Fruit fly (Drosophila melanogaster): ENCODE results near the gene CG5665.

The CG5665 gene

dm6 chr3L:20396047-20396446 is 37.7 kb downstream of the CG5665 start:
- TF ChIP-seq h (optimal IDR thresholded peaks at IDR 0.05) = no peak
- no peak for TF ChIP-seq Sin3A (optimal IDR thresholded peaks at IDR 0.05)
- TF ChIP-seq Myc (optimal IDR thresholded peaks at IDR 0.05) = no peak
- TF ChIP-seq insv (optimal IDR thresholded peaks at IDR 0.05) = no peak
- TF ChIP-seq psq (optimal IDR thresholded peaks at IDR 0.05) = no peak
- no peak for TF ChIP-seq ttk (optimal IDR thresholded peaks at IDR 0.05)

dm6 chr3L:20397770-20398169 is 39.5 kb downstream of the CG5665 start:
- no peak for TF ChIP-seq insv (optimal IDR thresholded peaks at IDR 0.05)
- TF ChIP-seq Myc (optimal IDR thresholded peaks at IDR 0.05) = no peak
- no peak for TF ChIP-seq ttk (optimal IDR thresholded peaks at IDR 0.05)
- no peak for TF ChIP-seq Sin3A (optimal IDR thresholded peaks at IDR 0.05)
- TF ChIP-seq h (optimal IDR thresholded peaks at IDR 0.05) = no peak
- TF ChIP-seq psq (optimal IDR thresholded peaks at IDR 0.05) = no peak

- no peak for TF ChIP-seq psq (optimal IDR thresholded peaks at IDR 0.05)
- TF ChIP-seq h (optimal IDR thresholded peaks at IDR 0.05) = no peak
Measured at dm6 chr3L:20398243-20399222, 40.2 kb downstream of the CG5665 start.

- TF ChIP-seq h (optimal IDR thresholded peaks at IDR 0.05) (no peak), ttk (optimal IDR thresholded peaks at IDR 0.05) (no peak)
Measured at dm6 chr3L:20399550-20400109, 41.3 kb downstream of the CG5665 start.

dm6 chr3L:20400515-20400914 is 42.2 kb downstream of the CG5665 start:
- TF ChIP-seq Myc (optimal IDR thresholded peaks at IDR 0.05) (no peak), ttk (optimal IDR thresholded peaks at IDR 0.05) (peak; percentile 98)

dm6 chr3L:20401026-20401912 is 43.0 kb downstream of the CG5665 start, which contains the start of gene trbl:
Gene trbl, minus strand, starts transcription at chr3L:20401609.
- TF ChIP-seq h (optimal IDR thresholded peaks at IDR 0.05) (no peak), Sin3A (optimal IDR thresholded peaks at IDR 0.05) (no peak), insv (optimal IDR thresholded peaks at IDR 0.05) (peak; percentile 92), psq (optimal IDR thresholded peaks at IDR 0.05) (peak; percentile 89), Myc (optimal IDR thresholded peaks at IDR 0.05) (no peak), ttk (optimal IDR thresholded peaks at IDR 0.05) (no peak)

- peak; percentile 83 for TF ChIP-seq psq (optimal IDR thresholded peaks at IDR 0.05)
- no peak for TF ChIP-seq Sin3A (optimal IDR thresholded peaks at IDR 0.05)
- no peak for TF ChIP-seq insv (optimal IDR thresholded peaks at IDR 0.05)
- no peak for TF ChIP-seq h (optimal IDR thresholded peaks at IDR 0.05)
- TF ChIP-seq Myc (optimal IDR thresholded peaks at IDR 0.05) = no peak
- no peak for TF ChIP-seq ttk (optimal IDR thresholded peaks at IDR 0.05)
Measured at dm6 chr3L:20402665-20403492, 44.6 kb downstream of the CG5665 start.

dm6 chr3L:20403493-20404379 is 45.4 kb downstream of the CG5665 start:
- TF ChIP-seq ttk (optimal IDR thresholded peaks at IDR 0.05) = no peak
- peak; percentile 45 for TF ChIP-seq psq (optimal IDR thresholded peaks at IDR 0.05)
- no peak for TF ChIP-seq insv (optimal IDR thresholded peaks at IDR 0.05)

- TF ChIP-seq ttk (optimal IDR thresholded peaks at IDR 0.05) = no peak
- TF ChIP-seq psq (optimal IDR thresholded peaks at IDR 0.05) = no peak
- no peak for TF ChIP-seq Myc (optimal IDR thresholded peaks at IDR 0.05)
- no peak for TF ChIP-seq insv (optimal IDR thresholded peaks at IDR 0.05)
- no peak for TF ChIP-seq h (optimal IDR thresholded peaks at IDR 0.05)
- no peak for TF ChIP-seq Sin3A (optimal IDR thresholded peaks at IDR 0.05)
Measured at dm6 chr3L:20404515-20404914, 46.2 kb downstream of the CG5665 start.

- TF ChIP-seq psq (optimal IDR thresholded peaks at IDR 0.05) (no peak), Myc (optimal IDR thresholded peaks at IDR 0.05) (no peak), Sin3A (optimal IDR thresholded peaks at IDR 0.05) (no peak), h (optimal IDR thresholded peaks at IDR 0.05) (no peak), insv (optimal IDR thresholded peaks at IDR 0.05) (no peak)
Measured at dm6 chr3L:20405337-20405887, 47.1 kb downstream of the CG5665 start.

Data from Kc167 (cell line).